Worm (Caenorhabditis elegans): ENCODE results near the gene F17C8.7.

The F17C8.7 gene

DNA sequence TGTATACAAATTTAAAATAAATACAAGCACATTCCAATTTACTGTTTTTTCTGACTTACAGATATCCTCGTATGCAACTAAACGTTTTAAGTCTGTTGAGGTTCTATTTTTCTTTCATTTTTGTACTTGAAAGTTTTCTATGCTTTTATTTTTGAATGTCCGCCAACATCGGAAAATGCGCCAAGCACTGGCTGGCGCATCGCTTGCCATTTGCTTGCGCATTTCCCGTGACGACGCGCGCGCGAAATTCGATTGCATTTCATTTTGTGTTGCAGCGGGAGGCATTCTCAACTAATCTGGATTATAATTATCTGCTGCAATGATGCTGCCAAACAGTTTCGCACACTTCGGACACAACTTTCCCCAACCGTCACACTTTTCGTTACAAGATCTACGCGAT lies 21.4 kb downstream of the F17C8.7 start, which contains the start of gene fbxl-2 (continued):
- TF ChIP-seq nfya-2 (GFP tag; IDR thresholded peaks at IDR 0.05), result 0 out of 2 replicates have a peak, but pooled peaks have one; percentile 65
- peak; percentile 82 for TF ChIP-seq hmg-1.2 (GFP tag; IDR thresholded peaks at IDR 0.05)
- TF ChIP-seq cebp-2 (GFP tag; IDR thresholded peaks at IDR 0.05), result peak; percentile 71; the same call in 1 of the 2 replicates
- TF ChIP-seq nfyb-1 (GFP tag; IDR thresholded peaks at IDR 0.05), result peak; percentile 96
- peak; percentile 26 for TF ChIP-seq snpc-4 (GFP tag; optimal IDR thresholded peaks at IDR 0.05)
- peak in 3 of 4 experiments; percentile 74 to 82 (median 81) for TF ChIP-seq snpc-4 (tag; optimal IDR thresholded peaks at IDR 0.05)
- TF ChIP-seq xnd-1 (tag; optimal IDR thresholded peaks at IDR 0.05), result peak; percentile 79
- peak; percentile 10 for TF ChIP-seq fkh-3 (tag; optimal IDR thresholded peaks at IDR 0.05)
- TF ChIP-seq F39B2.1 (GFP tag; IDR thresholded peaks at IDR 0.05), result peak; percentile 81; the same call in 1 of the 2 replicates
- peak; percentile 71 for TF ChIP-seq chd-7 (tag; optimal IDR thresholded peaks at IDR 0.05)
- no peak for TF ChIP-seq nhr-179 (tag; optimal IDR thresholded peaks at IDR 0.05)
- peak; percentile 96 for TF ChIP-seq tlf-1 (GFP tag; optimal IDR thresholded peaks at IDR 0.05)
- TF ChIP-seq dox-1 (GFP tag; IDR thresholded peaks at IDR 0.05), result peak; percentile 97
- peak; percentile 71 for TF ChIP-seq Y67H2A.10 (GFP tag; conservative IDR thresholded peaks at IDR 0.05)
- TF ChIP-seq tbp1 (GFP tag; optimal IDR thresholded peaks at IDR 0.05), result peak; percentile 74
- peak; percentile 16 for TF ChIP-seq akir-1 (GFP tag; optimal IDR thresholded peaks at IDR 0.05)
- TF ChIP-seq F22D6.2 (tag; optimal IDR thresholded peaks at IDR 0.05), result peak; percentile 59
- TF ChIP-seq ztf-25 (GFP tag; IDR thresholded peaks at IDR 0.05), result no peak
- peak; percentile 96 for TF ChIP-seq mcd-1 (GFP tag; IDR thresholded peaks at IDR 0.05)
- no peak for TF ChIP-seq mes-4 (tag; optimal IDR thresholded peaks at IDR 0.05)
- TF ChIP-seq athp-1 (tag; optimal IDR thresholded peaks at IDR 0.05), result peak; percentile 79
- no peak for TF ChIP-seq Y79H2A.3 (GFP tag; conservative IDR thresholded peaks at IDR 0.05)
- peak; percentile 21 for TF ChIP-seq B0261.1 (tag; optimal IDR thresholded peaks at IDR 0.05)
- TF ChIP-seq C17E4.6 (GFP tag; IDR thresholded peaks at IDR 0.05), result peak; percentile 90
- TF ChIP-seq F55B11.4 (tag; optimal IDR thresholded peaks at IDR 0.05; ENCODE audit: borderline replicate concordance, insufficient read depth), result no peak
- peak; percentile 78 for TF ChIP-seq lin-26 (GFP tag; IDR thresholded peaks at IDR 0.05)
- peak; percentile 7 for TF ChIP-seq ztf-3 (GFP tag; optimal IDR thresholded peaks at IDR 0.05)
- TF ChIP-seq unc-62 (GFP tag; optimal IDR thresholded peaks at IDR 0.05), result no peak
- TF ChIP-seq snpc-3.4 (tag; optimal IDR thresholded peaks at IDR 0.05), result peak; percentile 88
- TF ChIP-seq cebp-1 (GFP tag; IDR thresholded peaks at IDR 0.05), result peak; percentile 80
- TF ChIP-seq cebp-1 (tag; optimal IDR thresholded peaks at IDR 0.05), result peak; percentile 92
- TF ChIP-seq sea-2 (GFP tag; IDR thresholded peaks at IDR 0.05), result no peak
- peak; percentile 22 for TF ChIP-seq ccch-3 (GFP tag; optimal IDR thresholded peaks at IDR 0.05)
- TF ChIP-seq pbrm-1 (GFP tag; IDR thresholded peaks at IDR 0.05), result peak; percentile 94
- peak; percentile 91 to 99 (median 92) for TF ChIP-seq lin-35 (GFP tag; optimal IDR thresholded peaks at IDR 0.05)
- peak; percentile 85 for TF ChIP-seq pha-4 (tag; optimal IDR thresholded peaks at IDR 0.05)
- no peak for TF ChIP-seq nhr-27 (tag; optimal IDR thresholded peaks at IDR 0.05)
- peak; percentile 79 for TF ChIP-seq nhr-80 (tag; optimal IDR thresholded peaks at IDR 0.05)
- peak; percentile 87; the same call in 1 of the 2 replicates for TF ChIP-seq ztf-28 (GFP tag; IDR thresholded peaks at IDR 0.05)
- no peak for TF ChIP-seq dpff-1 (tag; optimal IDR thresholded peaks at IDR 0.05)
- peak; percentile 91 for TF ChIP-seq repo-1 (tag; optimal IDR thresholded peaks at IDR 0.05)
- no peak for TF ChIP-seq sptf-2 (GFP tag; optimal IDR thresholded peaks at IDR 0.05)
- TF ChIP-seq K11D2.4 (GFP tag; IDR thresholded peaks at IDR 0.05), result peak; percentile 91
- TF ChIP-seq ceh-100 (GFP tag; IDR thresholded peaks at IDR 0.05), result peak; percentile 83
- no peak for TF ChIP-seq mxl-1 (tag; optimal IDR thresholded peaks at IDR 0.05)
- TF ChIP-seq ceh-27 (GFP tag; optimal IDR thresholded peaks at IDR 0.05), result peak; percentile 93
- no peak for TF ChIP-seq tbx-9 (tag; optimal IDR thresholded peaks at IDR 0.05; ENCODE audit: borderline replicate concordance)
- TF ChIP-seq C06A6.2 (GFP tag; conservative IDR thresholded peaks at IDR 0.05), result peak; percentile 85
- peak; percentile 59; the same call in 1 of the 2 replicates for TF ChIP-seq B0019.2 (GFP tag; conservative IDR thresholded peaks at IDR 0.05)
